Fruit fly (Drosophila melanogaster) whole organism, embryonic: ENCODE measurements around the gene CG1172.

Source experiments
- CG10209 ChIP-seq: fragments of 200-800 bp; sonication (Bioruptor generic); optimal IDR thresholded peaks from 3 replicates; lab custom pipeline; 2017; ENCODE audit warnings: missing biosample characterization, mild to moderate bottlenecking, missing genetic modification characterization, missing genetic modification reagents
- CG10366 ChIP-seq: fragments of 200-800 bp; sonication (Bioruptor generic); IDR thresholded peaks from 2 replicates; pipeline ENCODE4 v1.3.6; 2022; ENCODE audit warnings: missing biosample characterization, missing genetic modification characterization
- CG10654 ChIP-seq: fragments of 200-800 bp; sonication (Bioruptor generic); optimal IDR thresholded peaks from 2 replicates; lab custom pipeline; 2016; ENCODE audit warnings: missing biosample characterization, missing genetic modification characterization
- CG11723 ChIP-seq: fragments of 200-800 bp; sonication (Bioruptor generic); optimal IDR thresholded peaks from 2 replicates; lab custom pipeline; 2017; ENCODE audit warnings: missing biosample characterization, mild to moderate bottlenecking, missing genetic modification characterization
- CG12104 ChIP-seq: fragments of 200-800 bp; sonication (Bioruptor generic); optimal IDR thresholded peaks from 3 replicates; lab custom pipeline; 2016; ENCODE audit warnings: missing biosample characterization, missing genetic modification characterization
- CG13894 ChIP-seq: fragments of 200-800 bp; sonication (Bioruptor generic); optimal IDR thresholded peaks from 3 replicates; lab custom pipeline; 2018; ENCODE audit warnings: missing biosample characterization, mild to moderate bottlenecking, missing genetic modification characterization, moderate library complexity
- CG14441 ChIP-seq: fragments of 200-800 bp; sonication (Bioruptor generic); IDR thresholded peaks from 2 replicates; pipeline ENCODE4 v1.3.6; 2022; ENCODE audit warnings: missing biosample characterization, missing genetic modification characterization
- CG15479 ChIP-seq: fragments of 200-800 bp; sonication (Bioruptor generic); optimal IDR thresholded peaks from 3 replicates; lab custom pipeline; 2019; ENCODE audit warnings: missing biosample characterization, mild to moderate bottlenecking, missing genetic modification characterization, moderate library complexity
- CG15601 ChIP-seq: fragments of 200-800 bp; sonication (Bioruptor generic); optimal IDR thresholded peaks from 3 replicates; lab custom pipeline; 2019; ENCODE audit warnings: missing biosample characterization, mild to moderate bottlenecking, missing genetic modification characterization, moderate library complexity
- CG16813 ChIP-seq: fragments of 200-800 bp; sonication (Bioruptor generic); IDR thresholded peaks from 3 replicates; pipeline ENCODE4 v1.3.6; 2022; ENCODE audit warnings: missing biosample characterization, missing genetic modification characterization; ENCODE audit not compliant: partially characterized antibody
- CG1792 ChIP-seq: fragments of 200-800 bp; sonication (Bioruptor generic); optimal IDR thresholded peaks from 2 replicates; lab custom pipeline; 2016; ENCODE audit warnings: missing biosample characterization, missing genetic modification characterization
- CG2889 ChIP-seq: fragments of 200-800 bp; sonication (Bioruptor generic); IDR thresholded peaks from 3 replicates; pipeline ENCODE4 v1.3.6; 2022; ENCODE audit warnings: missing biosample characterization, missing genetic modification characterization
- CG3407 ChIP-seq: fragments of 200-800 bp; sonication (Bioruptor generic); optimal IDR thresholded peaks from 2 replicates; lab custom pipeline; 2018; ENCODE audit warnings: missing biosample characterization, mild to moderate bottlenecking, missing genetic modification characterization
- CG3847 ChIP-seq: fragments of 200-800 bp; sonication (Bioruptor generic); IDR thresholded peaks from 2 replicates; pipeline ENCODE4 v1.3.6; 2022; ENCODE audit warnings: missing biosample characterization, missing genetic modification characterization
- CG4328 ChIP-seq: fragments of 200-800 bp; sonication (Bioruptor generic); optimal IDR thresholded peaks from 3 replicates; lab custom pipeline; 2017; ENCODE audit warnings: missing biosample characterization, missing genetic modification reagents, missing genetic modification characterization
- CG6689 ChIP-seq: fragments of 200-800 bp; sonication (Bioruptor generic); IDR thresholded peaks from 2 replicates; pipeline ENCODE4 v1.3.6; 2022; ENCODE audit warnings: missing biosample characterization, missing genetic modification characterization
- CG7271 ChIP-seq: fragments of 200-800 bp; sonication (Bioruptor generic); optimal IDR thresholded peaks from 2 replicates; lab custom pipeline; 2018; ENCODE audit warnings: missing biosample characterization, mild to moderate bottlenecking, missing genetic modification characterization, moderate library complexity
- CG7745 ChIP-seq: fragments of 200-800 bp; sonication (Bioruptor generic); optimal IDR thresholded peaks from 2 replicates; lab custom pipeline; 2018; ENCODE audit warnings: missing biosample characterization, mild to moderate bottlenecking, missing genetic modification characterization, moderate library complexity
- CG7928 ChIP-seq: fragments of 200-800 bp; sonication (Bioruptor generic); optimal IDR thresholded peaks from 2 replicates; lab custom pipeline; 2017; ENCODE audit warnings: missing biosample characterization, mild to moderate bottlenecking, missing genetic modification characterization
- CG8478 ChIP-seq: fragments of >200 bp; optimal IDR thresholded peaks from 2 replicates; lab custom pipeline; 2018
- CG8924 ChIP-seq: fragments of 200-800 bp; optimal IDR thresholded peaks from 3 replicates; lab custom pipeline; 2019; ENCODE audit warnings: missing biosample characterization, mild to moderate bottlenecking, missing genetic modification characterization, moderate library complexity
- CG8944 ChIP-seq: fragments of 200-800 bp; sonication (Bioruptor generic); optimal IDR thresholded peaks from 3 replicates; lab custom pipeline; 2016; ENCODE audit warnings: missing biosample characterization, missing genetic modification characterization
- CG9727 ChIP-seq: fragments of 200-800 bp; sonication (Bioruptor generic); optimal IDR thresholded peaks from 3 replicates; lab custom pipeline; 2017; ENCODE audit warnings: missing biosample characterization, mild to moderate bottlenecking, missing genetic modification characterization
- CkIIα-i1 ChIP-seq: fragments of 200-800 bp; sonication (Bioruptor generic); IDR thresholded peaks from 2 replicates; pipeline ENCODE4 v1.3.6; 2022; ENCODE audit warnings: missing biosample characterization, missing genetic modification characterization
- Drgx ChIP-seq: fragments of 200-800 bp; sonication (Bioruptor generic); IDR thresholded peaks from 2 replicates; pipeline ENCODE4 v1.3.6; 2022; ENCODE audit warnings: missing biosample characterization, missing genetic modification characterization
- Fer3 ChIP-seq: fragments of 200-800 bp; sonication (Bioruptor generic); optimal IDR thresholded peaks from 2 replicates; lab custom pipeline; 2018; ENCODE audit warnings: missing biosample characterization, mild to moderate bottlenecking, missing genetic modification characterization, moderate library complexity
- GATAe ChIP-seq: fragments of 200-800 bp; sonication (Bioruptor generic); conservative IDR thresholded peaks from 2 replicates; pipeline ENCODE4 v1.3.6; 2022; ENCODE audit warnings: missing biosample characterization, missing genetic modification characterization
- HmgZ ChIP-seq: fragments of 200-800 bp; sonication (Bioruptor generic); optimal IDR thresholded peaks from 2 replicates; lab custom pipeline; 2018; ENCODE audit warnings: missing biosample characterization, mild to moderate bottlenecking, missing genetic modification characterization
- Hr51 ChIP-seq, 2 experiments: fragments of 200-800 bp; sonication (Bioruptor generic); optimal IDR thresholded peaks; 2 replicates in 1 of 2; 3 replicates in 1 of 2; lab custom pipeline; 2016 to 2018; ENCODE audit warnings: missing biosample characterization in 2 of 2, missing genetic modification characterization in 2 of 2, mild to moderate bottlenecking in 1 of 2, moderate library complexity in 1 of 2
- Neu2 ChIP-seq: fragments of 200-800 bp; sonication (Bioruptor generic); optimal IDR thresholded peaks from 3 replicates; lab custom pipeline; 2016; ENCODE audit warnings: missing biosample characterization, missing genetic modification characterization, borderline replicate concordance
- Nf-YA ChIP-seq: fragments of 200-800 bp; sonication (Bioruptor generic); IDR thresholded peaks from 2 replicates; pipeline ENCODE4 v1.3.6; 2022; ENCODE audit warnings: missing biosample characterization, missing genetic modification characterization
- Rx ChIP-seq: fragments of 200-800 bp; sonication (Bioruptor generic); IDR thresholded peaks from 2 replicates; pipeline ENCODE4 v1.3.6; 2022; ENCODE audit warnings: missing biosample characterization, missing genetic modification characterization
- Usf ChIP-seq: fragments of 200-800 bp; sonication (Bioruptor generic); optimal IDR thresholded peaks from 2 replicates; lab custom pipeline; 2017; ENCODE audit warnings: missing genotype, missing biosample characterization, missing genetic modification characterization
- Vsx1 ChIP-seq: fragments of 200-800 bp; sonication (Bioruptor generic); optimal IDR thresholded peaks from 2 replicates; lab custom pipeline; 2017; ENCODE audit warnings: missing biosample characterization, mild to moderate bottlenecking, missing genetic modification characterization, missing genetic modification reagents
- bowl ChIP-seq: fragments of 200-800 bp; sonication (Bioruptor generic); IDR thresholded peaks from 2 replicates; pipeline ENCODE4 v1.3.6; 2022; ENCODE audit warnings: missing biosample characterization, missing genetic modification characterization
- crp ChIP-seq, 2 experiments: fragments of 200-800 bp; sonication (Bioruptor generic); optimal IDR thresholded peaks; 2 replicates in 1 of 2; 3 replicates in 1 of 2; lab custom pipeline; 2017; ENCODE audit warnings: missing biosample characterization in 2 of 2, missing genetic modification characterization in 2 of 2, mild to moderate bottlenecking in 1 of 2, moderate library complexity in 1 of 2
- da ChIP-seq: fragments of 200-800 bp; sonication (Bioruptor generic); optimal IDR thresholded peaks from 2 replicates; lab custom pipeline; 2016; ENCODE audit warnings: missing biosample characterization, missing genetic modification characterization
- disco-r ChIP-seq: fragments of 200-800 bp; sonication (Bioruptor generic); optimal IDR thresholded peaks from 2 replicates; lab custom pipeline; 2016; ENCODE audit warnings: missing biosample characterization, missing genetic modification characterization
- gro ChIP-seq: fragments of 200-800 bp; sonication (Bioruptor generic); optimal IDR thresholded peaks from 2 replicates; lab custom pipeline; 2016; ENCODE audit warnings: missing biosample characterization, missing genetic modification characterization
- h ChIP-seq: fragments of >200 bp; optimal IDR thresholded peaks from 2 replicates; lab custom pipeline; 2017
- hb ChIP-seq: fragments of 200-800 bp; sonication (Bioruptor generic); IDR thresholded peaks from 3 replicates; pipeline ENCODE4 v1.3.6; 2022; ENCODE audit warnings: missing biosample characterization, missing genetic modification characterization; ENCODE audit not compliant: partially characterized antibody
- inv ChIP-seq: fragments of 200-800 bp; sonication (Bioruptor generic); IDR thresholded peaks from 2 replicates; pipeline ENCODE4 v1.3.6; 2022; ENCODE audit warnings: missing biosample characterization, missing genetic modification characterization; ENCODE audit not compliant: partially characterized antibody
- lov ChIP-seq, 2 experiments: fragments of 200-800 bp in 1 of 2; fragments of >200 bp in 1 of 2; sonication (Bioruptor generic) in 1 of 2; IDR thresholded peaks in 1 of 2; optimal IDR thresholded peaks in 1 of 2; 2 replicates in 1 of 2; 3 replicates in 1 of 2; pipeline versions ENCODE4 v1.3.6 to Lab custom; 2017 to 2022; ENCODE audit warnings: missing biosample characterization in 1 of 2, missing genetic modification characterization in 1 of 2
- org-1 ChIP-seq: fragments of 200-800 bp; sonication (Bioruptor generic); optimal IDR thresholded peaks from 2 replicates; lab custom pipeline; 2017; ENCODE audit warnings: missing biosample characterization, missing genetic modification characterization
- pros ChIP-seq: fragments of 200-800 bp; sonication (Bioruptor generic); optimal IDR thresholded peaks from 3 replicates; lab custom pipeline; 2019; ENCODE audit warnings: missing biosample characterization, mild to moderate bottlenecking, missing genetic modification characterization, moderate library complexity
- slbo ChIP-seq: fragments of 200-800 bp; sonication (Bioruptor generic); IDR thresholded peaks from 2 replicates; pipeline ENCODE4 v1.3.6; 2022; ENCODE audit warnings: missing biosample characterization, missing genetic modification characterization
- slp2 ChIP-seq: fragments of 200-800 bp; sonication (Bioruptor generic); optimal IDR thresholded peaks from 2 replicates; lab custom pipeline; 2016; ENCODE audit warnings: missing biosample characterization, missing genetic modification characterization
- sqz ChIP-seq: fragments of 200-800 bp; sonication (Bioruptor generic); optimal IDR thresholded peaks from 3 replicates; lab custom pipeline; 2018; ENCODE audit warnings: missing biosample characterization, mild to moderate bottlenecking, missing genetic modification characterization
- tin ChIP-seq: fragments of 200-800 bp; sonication (Bioruptor generic); optimal IDR thresholded peaks from 3 replicates; lab custom pipeline; 2016; ENCODE audit warnings: missing biosample characterization, missing genetic modification characterization
- trem ChIP-seq: fragments of 200-800 bp; optimal IDR thresholded peaks from 3 replicates; lab custom pipeline; 2019; ENCODE audit warnings: missing biosample characterization, mild to moderate bottlenecking, missing genetic modification characterization, moderate library complexity

CG1172 gene

DNA sequence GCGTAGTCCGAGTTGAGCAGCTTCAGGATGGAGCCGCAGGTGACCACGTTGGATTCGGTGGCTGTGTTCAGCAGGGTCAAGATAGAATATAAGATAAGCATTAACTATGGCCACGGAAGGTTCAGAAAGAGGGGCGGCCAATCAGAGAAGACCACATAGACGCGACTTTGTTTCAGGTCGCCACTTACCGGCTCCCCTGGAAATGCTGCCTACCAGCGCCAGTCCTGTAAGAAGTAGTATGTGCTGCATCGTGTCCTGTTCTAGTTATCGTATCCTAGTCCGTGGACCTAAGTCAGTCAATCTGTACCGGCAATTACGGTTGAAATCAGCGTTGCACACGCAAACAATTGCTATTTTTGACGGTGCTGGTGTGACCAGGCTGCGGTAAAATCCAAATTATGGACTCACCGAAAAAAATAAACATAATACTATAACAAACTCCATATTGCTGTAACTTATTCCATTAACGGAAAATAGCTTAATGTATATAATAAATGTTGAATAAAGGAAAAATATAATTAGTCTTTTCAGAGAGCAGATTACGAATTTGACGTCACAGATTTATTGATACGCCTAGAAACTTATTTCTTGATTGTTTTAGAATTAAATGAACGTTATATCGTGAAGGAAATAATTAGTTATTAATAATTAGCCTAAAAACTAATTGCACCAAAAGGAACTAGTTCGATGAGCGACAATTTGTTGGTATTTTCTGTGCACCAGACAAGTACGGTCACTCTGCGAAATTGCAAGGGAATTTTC is 39.2 kb upstream of the CG1172 start, which contains the start of the genes CG11999 and CG1161 (continued):
- TF ChIP-seq CG10654 (GFP tag; lab: Kevin White, UChicago) (no peak), CG3847 (no peak), da (GFP tag; lab: Kevin White, UChicago) (no peak), CG10209 (GFP tag; lab: Kevin White, UChicago) (no peak), hb (no peak), inv (GFP tag; lab: Robert Waterston, UW) (no peak), CG12104 (no peak), org-1 (GFP tag; lab: Kevin White, UChicago) (no peak), CG6689 (no peak), CG7745 (no peak), Rx (GFP tag; lab: Robert Waterston, UW) (no peak), CG14441 (GFP tag; lab: Robert Waterston, UW) (no peak), CG7928 (GFP tag; lab: Kevin White, UChicago) (no peak), CG16813 (GFP tag; lab: Robert Waterston, UW) (no peak), h (no peak), Drgx (no peak), Vsx1 (GFP tag; lab: Kevin White, UChicago) (peak; percentile 96), CG8478 (lab: Kevin White, UChicago) (no peak), CG13894 (no peak), gro (GFP tag; lab: Kevin White, UChicago) (no peak), CG15601 (no peak), HmgZ (tag; lab: Kevin White, UChicago) (no peak), CkIIα-i1 (GFP tag; lab: Robert Waterston, UW) (no peak), CG11723 (GFP tag; lab: Kevin White, UChicago) (no peak), slbo (no peak), Fer3 (tag; lab: Kevin White, UChicago) (no peak), CG3407 (GFP tag; lab: Kevin White, UChicago) (no peak), CG1792 (GFP tag; lab: Kevin White, UChicago) (no peak), Nf-YA (GFP tag; lab: Robert Waterston, UW) (no peak), CG4328 (GFP tag; lab: Kevin White, UChicago) (no peak), CG2889 (no peak), crp (GFP tag; optimal IDR thresholded peaks at IDR 0.05; lab: Kevin White, UChicago) (no peak), CG8944 (GFP tag; lab: Kevin White, UChicago) (no peak), GATAe (no peak), sqz (GFP tag; lab: Kevin White, UChicago) (no peak), CG9727 (peak; percentile 19), CG15479 (GFP tag; lab: Kevin White, UChicago) (no peak), slp2 (GFP tag; lab: Kevin White, UChicago) (no peak), Usf (GFP tag; lab: Kevin White, UChicago) (no peak), trem (tag; lab: Kevin White, UChicago) (peak; percentile 30), CG10366 (no peak), disco-r (GFP tag; lab: Kevin White, UChicago) (no peak), Neu2 (GFP tag; lab: Kevin White, UChicago) (no peak), lov (optimal IDR thresholded peaks at IDR 0.05; lab: Kevin White, UChicago) (no peak), lov (GFP tag; IDR thresholded peaks at IDR 0.05; lab: Robert Waterston, UW) (no peak), pros (GFP tag; lab: Kevin White, UChicago) (no peak), tin (no peak), CG8924 (tag; lab: Kevin White, UChicago) (peak; percentile 46), CG7271 (tag; lab: Kevin White, UChicago) (no peak), Hr51 (GFP tag; optimal IDR thresholded peaks at IDR 0.05; lab: Kevin White, UChicago) (peak in 1 of 2 experiments; percentile 52), bowl (GFP tag; lab: Robert Waterston, UW) (no peak)
